Worm (Caenorhabditis elegans) whole organism, early embryonic: ENCODE results near the gene msp-152.

ENCODE experiments used
- B0310.2 ChIP-seq: sonication (generic microtip); optimal IDR thresholded peaks from 2 replicates; lab custom pipeline; 2016; ENCODE audit warnings: mild to moderate bottlenecking, missing genetic modification characterization, missing compliant biosample characterization
- F13C5.2 ChIP-seq: sonication (generic microtip); optimal IDR thresholded peaks from 2 replicates; lab custom pipeline; 2017; ENCODE audit warnings: mild to moderate bottlenecking, missing genetic modification characterization, inconsistent platforms, missing compliant biosample characterization
- aly-1 ChIP-seq: sonication (generic microtip); optimal IDR thresholded peaks from 2 replicates; lab custom pipeline; 2016; ENCODE audit warnings: missing genetic modification characterization, missing compliant biosample characterization
- ama-1 ChIP-seq: fragments of 150-350 bp; optimal IDR thresholded peaks from 2 replicates; lab custom pipeline; 2014
- ceh-13 ChIP-seq: fragments of 200-800 bp; sonication (Bioruptor generic); optimal IDR thresholded peaks from 2 replicates; lab custom pipeline; 2018; ENCODE audit warnings: mild to moderate bottlenecking, missing genetic modification characterization, missing compliant biosample characterization
- ceh-36 ChIP-seq: sonication (generic microtip); optimal IDR thresholded peaks from 2 replicates; lab custom pipeline; 2016; ENCODE audit warnings: missing genetic modification characterization, inconsistent platforms, missing compliant biosample characterization
- ets-7 ChIP-seq: sonication (generic microtip); optimal IDR thresholded peaks from 2 replicates; lab custom pipeline; 2016; ENCODE audit warnings: missing genotype, missing genetic modification characterization, missing compliant biosample characterization
- flt-1 ChIP-seq: fragments of 200-800 bp; sonication (Bioruptor generic); IDR thresholded peaks from 2 replicates; pipeline ENCODE4 v1.3.6; 2022; ENCODE audit warnings: missing genetic modification characterization, missing compliant biosample characterization
- hmbx-1 ChIP-seq: sonication (generic microtip); optimal IDR thresholded peaks from 2 replicates; lab custom pipeline; 2016; ENCODE audit warnings: mild to moderate bottlenecking, missing genetic modification characterization, missing compliant biosample characterization
- hmg-4 ChIP-seq: fragments of 200-800 bp; sonication (Bioruptor generic); optimal IDR thresholded peaks from 2 replicates; lab custom pipeline; 2018; ENCODE audit warnings: mild to moderate bottlenecking, missing genetic modification characterization, missing compliant biosample characterization
- hnd-1 ChIP-seq: sonication (generic microtip); optimal IDR thresholded peaks from 2 replicates; lab custom pipeline; 2016; ENCODE audit warnings: missing genetic modification characterization, missing compliant biosample characterization
- pes-1 ChIP-seq: fragments of 200-800 bp; sonication (Bioruptor generic); IDR thresholded peaks from 2 replicates; pipeline ENCODE4 v1.3.6; 2022; ENCODE audit warnings: missing genetic modification reagents, missing genetic modification characterization, missing compliant biosample characterization
- scrt-1 ChIP-seq: fragments of 200-800 bp; sonication (Bioruptor generic); IDR thresholded peaks from 2 replicates; pipeline ENCODE4 v1.3.6; 2022; ENCODE audit warnings: missing genetic modification characterization, missing compliant biosample characterization
- sea-1 ChIP-seq: fragments of 200-800 bp; sonication (Bioruptor generic); conservative IDR thresholded peaks from 2 replicates; pipeline ENCODE4 v1.3.6; 2022; ENCODE audit warnings: missing genetic modification characterization, missing compliant biosample characterization
- tbx-11 ChIP-seq: fragments of 200-800 bp; sonication (Bioruptor generic); IDR thresholded peaks from 2 replicates; pipeline ENCODE4 v1.3.6; 2022; ENCODE audit warnings: missing genetic modification characterization, missing compliant biosample characterization
- tbx-37 ChIP-seq: fragments of 200-800 bp; sonication (Bioruptor generic); conservative IDR thresholded peaks from 2 replicates; pipeline ENCODE4 v1.3.6; 2022; ENCODE audit warnings: missing genetic modification reagents, missing genetic modification characterization, missing compliant biosample characterization
- tra-4 ChIP-seq: sonication (generic microtip); optimal IDR thresholded peaks from 2 replicates; lab custom pipeline; 2017; ENCODE audit warnings: missing genetic modification characterization, missing compliant biosample characterization

Gene msp-152

ce11 chrII:4934954-4935353, 2.1 kb downstream of the msp-152 start, which contains the start of gene gst-30:
Gene gst-30, minus strand, starts transcription at chrII:4935054.
- no peak for TF ChIP-seq sea-1

ce11 chrII:4935518-4935917, 2.7 kb downstream of the msp-152 start, which contains the start of gene ZK546.5:
Gene ZK546.5, plus strand, starts transcription at chrII:4935818.
- TF ChIP-seq aly-1 (tag; lab: Kevin White, UChicago): no peak
- TF ChIP-seq sea-1: no peak
- TF ChIP-seq ama-1 (lab: Kevin White, UChicago): no peak
- no peak for TF ChIP-seq tbx-11 (GFP tag; lab: Robert Waterston, UW)
- no peak for TF ChIP-seq flt-1 (GFP tag; lab: Robert Waterston, UW)
- no peak for TF ChIP-seq ceh-13 (GFP tag; lab: Kevin White, UChicago)
- TF ChIP-seq tra-4 (tag; lab: Kevin White, UChicago): no peak
- no peak for TF ChIP-seq ets-7 (tag; lab: Kevin White, UChicago)
- no peak for TF ChIP-seq F13C5.2 (tag; lab: Kevin White, UChicago)
- no peak for TF ChIP-seq ceh-36 (tag; lab: Kevin White, UChicago)
- TF ChIP-seq hmbx-1 (tag; lab: Kevin White, UChicago): no peak
- TF ChIP-seq hmg-4: no peak
- TF ChIP-seq B0310.2 (tag; lab: Kevin White, UChicago): no peak
- TF ChIP-seq hnd-1 (tag; lab: Kevin White, UChicago): no peak
- no peak for TF ChIP-seq scrt-1 (GFP tag; lab: Robert Waterston, UW)
- TF ChIP-seq tbx-37: no peak
- no peak for TF ChIP-seq pes-1 (GFP tag; lab: Robert Waterston, UW)

- no peak for TF ChIP-seq B0310.2 (tag; lab: Kevin White, UChicago)
- TF ChIP-seq hmbx-1 (tag; lab: Kevin White, UChicago): no peak
- TF ChIP-seq sea-1: no peak
- TF ChIP-seq ceh-36 (tag; lab: Kevin White, UChicago): no peak
- TF ChIP-seq tbx-37: no peak
- TF ChIP-seq tra-4 (tag; lab: Kevin White, UChicago): no peak
These were observed 4.9 kb downstream of the msp-152 start, which contains the start of gene ZK546.4 for ce11 chrII:4937743-4938142. Gene ZK546.4, plus strand, starts transcription at chrII:4938043.

ce11 chrII:4941050-4941449, 8.2 kb downstream of the msp-152 start, which contains the start of gene cblc-1:
Gene cblc-1, minus strand, starts transcription at chrII:4941150.
- TF ChIP-seq tra-4 (tag; lab: Kevin White, UChicago): no peak
- TF ChIP-seq pes-1 (GFP tag; lab: Robert Waterston, UW): no peak
- no peak for TF ChIP-seq scrt-1 (GFP tag; lab: Robert Waterston, UW)
- TF ChIP-seq flt-1 (GFP tag; lab: Robert Waterston, UW): no peak
- TF ChIP-seq F13C5.2 (tag; lab: Kevin White, UChicago): no peak
- no peak for TF ChIP-seq ama-1 (lab: Kevin White, UChicago)
- no peak for TF ChIP-seq B0310.2 (tag; lab: Kevin White, UChicago)
- TF ChIP-seq hmbx-1 (tag; lab: Kevin White, UChicago): no peak
- TF ChIP-seq ceh-36 (tag; lab: Kevin White, UChicago): no peak

- TF ChIP-seq F13C5.2 (tag; lab: Kevin White, UChicago) (no peak), aly-1 (tag; lab: Kevin White, UChicago) (no peak), tbx-11 (GFP tag; lab: Robert Waterston, UW) (no peak), hmg-4 (no peak)
These were observed 8.8 kb downstream of the msp-152 start, which contains the start of gene ZK546.19 for ce11 chrII:4941541-4942206. Gene ZK546.19, plus strand, starts transcription at chrII:4941726.

ce11 chrII:4942397-4942796, 9.6 kb downstream of the msp-152 start:
- TF ChIP-seq ceh-13 (GFP tag; lab: Kevin White, UChicago): peak; percentile 79
- no peak for TF ChIP-seq tra-4 (tag; lab: Kevin White, UChicago)
- peak; percentile 68 for TF ChIP-seq F13C5.2 (tag; lab: Kevin White, UChicago)
- peak; percentile 79 for TF ChIP-seq flt-1 (GFP tag; lab: Robert Waterston, UW)
- TF ChIP-seq hmbx-1 (tag; lab: Kevin White, UChicago): peak; percentile 58
- peak; percentile 95 for TF ChIP-seq hmg-4
- peak; percentile 89 for TF ChIP-seq ceh-36 (tag; lab: Kevin White, UChicago)
- peak; percentile 47 for TF ChIP-seq hnd-1 (tag; lab: Kevin White, UChicago)
- TF ChIP-seq sea-1: peak; percentile 79
- TF ChIP-seq ets-7 (tag; lab: Kevin White, UChicago): peak; percentile 29
- TF ChIP-seq scrt-1 (GFP tag; lab: Robert Waterston, UW): peak; percentile 85
- peak; percentile 71 for TF ChIP-seq tbx-37
- TF ChIP-seq tbx-11 (GFP tag; lab: Robert Waterston, UW): peak; percentile 74; the same call in 1 of the 2 replicates
- peak; percentile 87 for TF ChIP-seq aly-1 (tag; lab: Kevin White, UChicago)
- peak; percentile 83 for TF ChIP-seq B0310.2 (tag; lab: Kevin White, UChicago)
- peak; percentile 90 for TF ChIP-seq pes-1 (GFP tag; lab: Robert Waterston, UW)
- peak; percentile 22 for TF ChIP-seq ama-1 (lab: Kevin White, UChicago)

ce11 chrII:4942829-4943228, 10.0 kb downstream of the msp-152 start:
- no peak for TF ChIP-seq tbx-37
- TF ChIP-seq sea-1: no peak
- no peak for TF ChIP-seq flt-1 (GFP tag; lab: Robert Waterston, UW)
- TF ChIP-seq hnd-1 (tag; lab: Kevin White, UChicago): no peak
- TF ChIP-seq pes-1 (GFP tag; lab: Robert Waterston, UW): no peak
- TF ChIP-seq tra-4 (tag; lab: Kevin White, UChicago): no peak
- no peak for TF ChIP-seq aly-1 (tag; lab: Kevin White, UChicago)
- no peak for TF ChIP-seq scrt-1 (GFP tag; lab: Robert Waterston, UW)
- TF ChIP-seq F13C5.2 (tag; lab: Kevin White, UChicago): no peak
- no peak for TF ChIP-seq tbx-11 (GFP tag; lab: Robert Waterston, UW)
- no peak for TF ChIP-seq ceh-36 (tag; lab: Kevin White, UChicago)
- TF ChIP-seq ets-7 (tag; lab: Kevin White, UChicago): no peak
